Worm (Caenorhabditis elegans): ENCODE results near the gene sdz-18.

sdz-18 gene

DNA sequence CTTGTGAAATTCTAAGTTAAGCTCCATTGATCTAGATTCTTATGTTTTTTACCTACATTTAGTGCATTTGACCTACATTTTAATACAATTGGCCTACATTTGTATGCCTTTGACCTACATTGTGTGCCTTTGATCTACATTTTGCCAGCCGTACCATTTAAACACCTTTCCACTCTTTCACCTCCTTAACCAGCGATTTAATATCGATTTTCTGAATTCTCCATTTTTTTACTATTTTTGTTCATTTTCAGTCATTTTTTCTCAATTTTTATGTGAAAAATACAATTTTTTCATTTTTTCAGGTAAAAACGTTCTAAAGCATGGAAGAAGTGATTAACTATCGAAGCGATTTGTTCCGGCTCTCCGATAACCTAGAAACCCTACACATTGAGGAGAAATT lies 6.7 kb upstream of the sdz-18 start, which contains the start of gene btb-7:
Gene btb-7 (plus strand): TSS at position 301 of the 400 bp plus-strand sequence.
- TF ChIP-seq odd-2 (tag; optimal IDR thresholded peaks at IDR 0.05), result no peak
- no peak for TF ChIP-seq F13H6.1 (tag; optimal IDR thresholded peaks at IDR 0.05)
- no peak for TF ChIP-seq unc-55 (GFP tag; optimal IDR thresholded peaks at IDR 0.05)
- TF ChIP-seq ceh-2 (tag; optimal IDR thresholded peaks at IDR 0.05), result no peak
- TF ChIP-seq hlh-8 (tag; optimal IDR thresholded peaks at IDR 0.05), result no peak
- TF ChIP-seq ref-2 (tag; optimal IDR thresholded peaks at IDR 0.05), result no peak
- no peak for TF ChIP-seq K09A11.1 (tag; optimal IDR thresholded peaks at IDR 0.05; ENCODE audit: insufficient read depth)
- no peak for TF ChIP-seq sox-2 (GFP tag; IDR thresholded peaks at IDR 0.05)
- no peak for TF ChIP-seq ceh-18 (tag; optimal IDR thresholded peaks at IDR 0.05)
- TF ChIP-seq nhr-11 (tag; optimal IDR thresholded peaks at IDR 0.05), result no peak
- no peak for TF ChIP-seq npax-4 (tag; optimal IDR thresholded peaks at IDR 0.05)
- TF ChIP-seq pax-1 (tag; optimal IDR thresholded peaks at IDR 0.05), result no peak
- TF ChIP-seq elt-2 (tag; optimal IDR thresholded peaks at IDR 0.05), result no peak
- TF ChIP-seq ceh-45 (GFP tag; IDR thresholded peaks at IDR 0.05), result no peak

DNA sequence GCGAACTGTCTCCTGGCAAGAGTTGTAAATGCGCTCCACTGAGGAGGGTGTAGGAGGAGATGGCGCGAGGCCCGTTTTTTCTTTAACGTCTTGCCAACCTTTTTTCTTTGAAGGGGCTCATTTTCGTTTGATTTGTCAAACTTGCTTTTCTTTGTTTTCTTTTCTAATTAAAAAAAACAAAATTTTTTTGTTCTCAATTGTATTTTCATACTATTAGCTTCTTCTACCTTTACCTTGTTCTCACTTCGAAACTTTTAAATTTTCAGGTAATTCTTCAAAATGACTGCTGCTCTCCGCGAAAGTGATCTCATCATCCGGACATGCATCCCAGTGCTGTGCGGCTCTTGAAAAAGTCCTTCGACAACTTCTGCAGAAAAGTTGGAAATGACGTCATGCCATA lies 3.7 kb upstream of the sdz-18 start, which contains the start of gene fbxa-184:
Gene fbxa-184 (plus strand): TSS at position 301 of the 400 bp plus-strand sequence.
- TF ChIP-seq pat-9 (tag; optimal IDR thresholded peaks at IDR 0.05) (no peak), nhr-232 (tag; optimal IDR thresholded peaks at IDR 0.05) (no peak), ceh-6 (GFP tag; optimal IDR thresholded peaks at IDR 0.05) (no peak)

DNA sequence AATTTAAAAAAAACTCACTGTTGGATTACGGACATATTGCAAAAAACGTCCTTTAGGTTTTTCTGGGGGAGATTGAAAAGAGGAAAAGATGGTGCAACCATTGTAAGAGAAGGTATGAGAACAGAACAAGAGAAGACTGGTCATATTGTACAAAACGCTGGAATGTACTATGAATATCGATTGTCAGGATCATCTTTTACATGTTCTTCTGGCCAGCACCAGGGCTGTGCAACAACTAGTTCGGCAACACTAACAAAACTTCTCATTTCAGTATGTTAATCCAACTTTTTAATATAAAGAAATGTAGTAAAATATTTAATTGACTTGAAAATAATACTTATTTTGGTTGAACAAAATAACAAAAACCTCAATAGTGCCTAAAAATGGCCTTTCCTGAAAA lies 2.9 kb downstream of the sdz-18 start, which contains the start of gene fbxb-47:
Gene fbxb-47 (minus strand): TSS at position 101 of the 400 bp plus-strand sequence.
- TF ChIP-seq sox-2 (GFP tag; IDR thresholded peaks at IDR 0.05), result no peak
- no peak for TF ChIP-seq ceh-45 (GFP tag; IDR thresholded peaks at IDR 0.05)
- no peak for TF ChIP-seq gmeb-2 (tag; optimal IDR thresholded peaks at IDR 0.05)
- TF ChIP-seq unc-3 (GFP tag; conservative IDR thresholded peaks at IDR 0.05), result no peak
- TF ChIP-seq unc-3 (tag; optimal IDR thresholded peaks at IDR 0.05), result no peak
- TF ChIP-seq hlh-8 (tag; optimal IDR thresholded peaks at IDR 0.05), result no peak
- no peak for TF ChIP-seq T23F11.4 (GFP tag; optimal IDR thresholded peaks at IDR 0.05)
- no peak for TF ChIP-seq pax-1 (tag; optimal IDR thresholded peaks at IDR 0.05)
- TF ChIP-seq tbx-7 (tag; optimal IDR thresholded peaks at IDR 0.05), result no peak
- TF ChIP-seq npax-4 (tag; optimal IDR thresholded peaks at IDR 0.05), result no peak
- no peak for TF ChIP-seq rnt-1 (tag; optimal IDR thresholded peaks at IDR 0.05)
- TF ChIP-seq nfya-1 (tag; optimal IDR thresholded peaks at IDR 0.05), result no peak
- TF ChIP-seq tbx-2 (tag; optimal IDR thresholded peaks at IDR 0.05), result no peak
- no peak for TF ChIP-seq pha-4 (tag; optimal IDR thresholded peaks at IDR 0.05)
- no peak for TF ChIP-seq ceh-31 (tag; optimal IDR thresholded peaks at IDR 0.05)

DNA sequence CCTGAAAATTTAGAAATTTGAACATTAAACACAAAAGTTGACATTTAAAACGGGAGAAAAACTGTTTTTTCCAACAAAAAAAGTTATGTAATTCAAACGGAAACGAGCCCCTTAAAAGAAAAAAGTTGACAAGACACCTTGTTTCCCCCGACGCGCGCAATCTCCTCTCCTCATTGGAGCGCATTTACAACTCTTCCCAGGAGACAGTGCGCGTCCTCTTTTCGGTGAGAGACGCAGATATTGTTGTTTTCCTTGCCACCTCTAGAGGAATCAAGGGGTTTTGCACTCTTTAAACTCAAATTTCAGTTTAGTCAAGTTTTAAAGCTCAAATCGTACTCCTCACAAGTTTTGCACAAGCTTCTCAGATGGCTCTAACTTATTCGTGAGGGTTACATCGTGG lies 10.4 kb downstream of the sdz-18 start, which contains the start of gene F58E1.13:
Gene F58E1.13 (minus strand): TSS at position 12 of the 400 bp plus-strand sequence.
- TF ChIP-seq hlh-30 (tag; optimal IDR thresholded peaks at IDR 0.05; ENCODE audit: insufficient read depth) (no peak), zip-5 (tag; optimal IDR thresholded peaks at IDR 0.05) (no peak), ceh-6 (GFP tag; optimal IDR thresholded peaks at IDR 0.05) (no peak), sox-2 (GFP tag; IDR thresholded peaks at IDR 0.05) (no peak), unc-86 (tag; optimal IDR thresholded peaks at IDR 0.05) (no peak), fkh-6 (tag; optimal IDR thresholded peaks at IDR 0.05) (no peak), hlh-8 (tag; optimal IDR thresholded peaks at IDR 0.05) (no peak)

DNA sequence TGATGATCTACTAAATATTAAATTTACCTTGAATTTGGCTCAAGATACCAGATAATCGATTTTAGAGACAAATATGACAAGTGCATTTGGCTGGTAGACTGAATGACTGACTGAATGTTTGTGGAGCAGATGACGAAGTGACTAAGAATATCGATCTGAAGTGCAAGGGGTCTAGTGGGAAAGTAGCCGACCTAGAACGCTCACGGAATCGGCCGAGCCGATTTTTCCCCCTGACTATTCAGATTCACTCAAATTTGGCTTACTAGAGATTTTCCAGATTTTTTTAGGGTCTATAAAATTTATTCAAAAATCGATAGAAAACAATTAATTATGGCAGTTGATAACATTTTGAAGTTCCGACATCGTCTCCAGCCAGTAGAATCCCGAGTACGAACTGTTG lies 11.8 kb downstream of the sdz-18 start, which contains the start of gene fbxc-26:
Gene fbxc-26 (minus strand): TSS at position 101 of the 400 bp plus-strand sequence.
- TF ChIP-seq pat-9 (tag; optimal IDR thresholded peaks at IDR 0.05) (no peak), gmeb-2 (tag; optimal IDR thresholded peaks at IDR 0.05) (no peak), sox-2 (GFP tag; IDR thresholded peaks at IDR 0.05) (no peak), eyg-1 (tag; optimal IDR thresholded peaks at IDR 0.05) (no peak), ttx-3 (tag; optimal IDR thresholded peaks at IDR 0.05) (no peak), ahr-1 (tag; optimal IDR thresholded peaks at IDR 0.05) (no peak), unc-3 (GFP tag; conservative IDR thresholded peaks at IDR 0.05) (no peak), unc-3 (tag; optimal IDR thresholded peaks at IDR 0.05) (no peak), dmd-4 (tag; optimal IDR thresholded peaks at IDR 0.05; ENCODE audit: borderline replicate concordance) (no peak), mec-3 (tag; optimal IDR thresholded peaks at IDR 0.05; ENCODE audit: borderline replicate concordance) (no peak), C38D4.7 (GFP tag; optimal IDR thresholded peaks at IDR 0.05) (no peak), pqm-1 (tag; optimal IDR thresholded peaks at IDR 0.05) (no peak), elt-4 (tag; optimal IDR thresholded peaks at IDR 0.05) (no peak), nhr-11 (tag; optimal IDR thresholded peaks at IDR 0.05) (no peak)

Measured in whole organism, late embryonic.